Fruit fly (Drosophila melanogaster): ENCODE results near the gene kdn.

kdn gene

dm6 chrX:6356748-6357397 lies 6.4 kb downstream of the kdn start (continued):
- TF ChIP-seq achi (GFP tag; optimal IDR thresholded peaks at IDR 0.05) (peak; percentile 57), ss (GFP tag; optimal IDR thresholded peaks at IDR 0.05) (peak in 1 of 2 experiments; percentile 6)

- no peak for TF ChIP-seq Blimp-1 (GFP tag; optimal IDR thresholded peaks at IDR 0.05)
- TF ChIP-seq Ets96B (tag; optimal IDR thresholded peaks at IDR 0.05) = no peak
- TF ChIP-seq CG6276 (GFP tag; optimal IDR thresholded peaks at IDR 0.05) = no peak
- peak; percentile 19 for TF ChIP-seq Eip78C (GFP tag)
- TF ChIP-seq svp (GFP tag) = peak; percentile 60
- TF ChIP-seq CG15336 (GFP tag; IDR thresholded peaks at IDR 0.05) = no peak
- TF ChIP-seq esn (GFP tag; optimal IDR thresholded peaks at IDR 0.05) = no peak
- TF ChIP-seq CG11902 (GFP tag; optimal IDR thresholded peaks at IDR 0.05) = no peak
- TF ChIP-seq Hr4 (GFP tag; optimal IDR thresholded peaks at IDR 0.05) = no peak
- TF ChIP-seq CG4318 (GFP tag; optimal IDR thresholded peaks at IDR 0.05) = no peak
- TF ChIP-seq spab (GFP tag; optimal IDR thresholded peaks at IDR 0.05) = no peak
- TF ChIP-seq CG6792 (GFP tag; optimal IDR thresholded peaks at IDR 0.05) = no peak
- TF ChIP-seq Smox (GFP tag; optimal IDR thresholded peaks at IDR 0.05) = no peak
- no peak for TF ChIP-seq ss (GFP tag; optimal IDR thresholded peaks at IDR 0.05)
- no peak for TF ChIP-seq fkh (GFP tag; optimal IDR thresholded peaks at IDR 0.05)
- no peak for TF ChIP-seq Eip75B (GFP tag; optimal IDR thresholded peaks at IDR 0.05)
- peak; percentile 41; the same call in 1 of the 3 replicates for TF ChIP-seq eg (GFP tag; IDR thresholded peaks at IDR 0.05)
- no peak for TF ChIP-seq CG7368 (GFP tag; optimal IDR thresholded peaks at IDR 0.05)
Observed at dm6 chrX:6357456-6358007, 7.1 kb downstream of the kdn start.

- TF ChIP-seq CG8119 (GFP tag; IDR thresholded peaks at IDR 0.05) (no peak), Hr39 (GFP tag; optimal IDR thresholded peaks at IDR 0.05) (no peak), Gug (GFP tag; IDR thresholded peaks at IDR 0.05) (no peak), net (GFP tag; optimal IDR thresholded peaks at IDR 0.05) (no peak), svp (GFP tag) (peak; percentile 58), CG15336 (GFP tag; IDR thresholded peaks at IDR 0.05) (no peak), Blimp-1 (GFP tag; optimal IDR thresholded peaks at IDR 0.05) (no peak), cyc (GFP tag; optimal IDR thresholded peaks at IDR 0.05) (no peak), CG11762 (GFP tag; optimal IDR thresholded peaks at IDR 0.05; ENCODE audit: insufficient read depth) (no peak), dac (GFP tag; optimal IDR thresholded peaks at IDR 0.05) (no peak), CG4318 (GFP tag; optimal IDR thresholded peaks at IDR 0.05) (no peak), vri (GFP tag; optimal IDR thresholded peaks at IDR 0.05) (peak; percentile 97), topi (GFP tag; optimal IDR thresholded peaks at IDR 0.05) (no peak), CG6163 (GFP tag; IDR thresholded peaks at IDR 0.05) (no peak)
Observed at dm6 chrX:6358198-6358597, 7.8 kb downstream of the kdn start.

DNA sequence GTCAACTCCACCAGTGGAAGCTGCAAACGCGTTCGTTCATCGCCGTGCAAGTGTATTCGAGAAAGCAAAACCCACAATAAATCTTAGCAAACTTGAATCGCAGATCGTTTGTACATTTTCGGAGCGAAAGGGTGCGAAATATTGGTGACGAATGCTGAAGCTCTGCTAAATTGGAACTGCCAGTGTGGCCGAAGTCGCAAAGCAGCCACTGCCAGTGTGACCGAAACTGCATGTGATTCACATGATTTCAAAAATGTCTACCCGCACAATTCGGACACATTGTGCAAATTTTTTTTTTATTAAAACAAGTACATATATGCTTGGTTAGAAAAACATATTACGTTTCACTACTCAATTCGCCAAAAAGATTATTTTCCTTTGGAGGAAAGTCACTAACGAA lies 10.8 kb downstream of the kdn start:
- no peak for TF ChIP-seq Hr4 (GFP tag; optimal IDR thresholded peaks at IDR 0.05)
- no peak for TF ChIP-seq Gug (GFP tag; IDR thresholded peaks at IDR 0.05)
- TF ChIP-seq Smox (GFP tag; optimal IDR thresholded peaks at IDR 0.05) = no peak
- TF ChIP-seq Blimp-1 (GFP tag; optimal IDR thresholded peaks at IDR 0.05) = no peak
- no peak for TF ChIP-seq Ets21C (GFP tag; optimal IDR thresholded peaks at IDR 0.05)
- TF ChIP-seq CG3919 (GFP tag; optimal IDR thresholded peaks at IDR 0.05) = no peak
- TF ChIP-seq CG6854 (GFP tag; optimal IDR thresholded peaks at IDR 0.05) = no peak
- no peak for TF ChIP-seq CG4318 (GFP tag; optimal IDR thresholded peaks at IDR 0.05)
- no peak for TF ChIP-seq dsx (GFP tag; optimal IDR thresholded peaks at IDR 0.05; ENCODE audit: poor library complexity, severe bottlenecking)
- no peak for TF ChIP-seq fkh (GFP tag; optimal IDR thresholded peaks at IDR 0.05)
- no peak for TF ChIP-seq CG8319 (GFP tag; optimal IDR thresholded peaks at IDR 0.05)
- TF ChIP-seq svp (GFP tag) = no peak
- no peak for TF ChIP-seq CG10669 (GFP tag; optimal IDR thresholded peaks at IDR 0.05)
- TF ChIP-seq Sox14 (GFP tag; optimal IDR thresholded peaks at IDR 0.05) = no peak
- TF ChIP-seq acj6 (GFP tag; optimal IDR thresholded peaks at IDR 0.05) = no peak

Data from whole organism, prepupa.